Worm (Caenorhabditis elegans) whole organism, L1 larva: ENCODE measurements around the gene his-40.

Experiments used
- C04F5.9 ChIP-seq: sonication (generic microtip); optimal IDR thresholded peaks from 2 replicates; lab custom pipeline; 2016; ENCODE audit warnings: missing genetic modification characterization, missing compliant biosample characterization
- C16A3.4 ChIP-seq: fragments of 150-350 bp; optimal IDR thresholded peaks from 2 replicates; lab custom pipeline; 2014; ENCODE audit warnings: missing biosample characterization, missing genetic modification characterization
- C34B4.2 ChIP-seq: sonication (generic microtip); optimal IDR thresholded peaks from 2 replicates; lab custom pipeline; 2017; ENCODE audit warnings: mild to moderate bottlenecking, missing genetic modification characterization, missing compliant biosample characterization
- F16B12.6 ChIP-seq: fragments of 150-350 bp; optimal IDR thresholded peaks from 2 replicates; lab custom pipeline; 2014; ENCODE audit warnings: missing biosample characterization, missing genetic modification characterization
- aha-1 ChIP-seq: fragments of 150-350 bp; optimal IDR thresholded peaks from 2 replicates; lab custom pipeline; 2014; ENCODE audit warnings: missing biosample characterization, missing genetic modification characterization
- ama-1 ChIP-seq: fragments of 150-350 bp; optimal IDR thresholded peaks from 2 replicates; lab custom pipeline; 2014
- blmp-1 ChIP-seq: fragments of 150-350 bp; optimal IDR thresholded peaks from 2 replicates; lab custom pipeline; 2014; ENCODE audit warnings: missing biosample characterization, missing genetic modification characterization
- ceh-63 ChIP-seq: fragments of 200-800 bp; sonication (Bioruptor generic); optimal IDR thresholded peaks from 2 replicates; lab custom pipeline; 2018; ENCODE audit warnings: mild to moderate bottlenecking, missing genetic modification characterization, missing compliant biosample characterization
- ceh-8 ChIP-seq: fragments of 200-800 bp; sonication (Bioruptor generic); optimal IDR thresholded peaks from 2 replicates; lab custom pipeline; 2018; ENCODE audit warnings: mild to moderate bottlenecking, missing genetic modification characterization, moderate library complexity, missing compliant biosample characterization
- ces-1 ChIP-seq: fragments of 150-350 bp; optimal IDR thresholded peaks from 2 replicates; lab custom pipeline; 2014; ENCODE audit warnings: missing biosample characterization, missing genetic modification reagents, missing genetic modification characterization
- dpl-1 ChIP-seq, 3 experiments: fragments of 150-350 bp in 2 of 3; sonication (generic microtip) in 1 of 3; optimal IDR thresholded peaks; 2 replicates each; lab custom pipeline; 2014 to 2017; ENCODE audit warnings: missing biosample characterization in 3 of 3, missing genetic modification characterization in 3 of 3, missing genetic modification reagents in 3 of 3
- dsc-1 ChIP-seq: sonication (generic microtip); optimal IDR thresholded peaks from 2 replicates; lab custom pipeline; 2016; ENCODE audit warnings: mild to moderate bottlenecking, missing genetic modification characterization, missing compliant biosample characterization
- efl-1 ChIP-seq, 4 experiments: fragments of 150-350 bp; optimal IDR thresholded peaks in 3 of 4; peaks in 1 of 4; 1 replicate in 1 of 4; 2 replicates in 3 of 4; lab custom pipeline; 2014; ENCODE audit warnings: missing biosample characterization in 2 of 4, missing genetic modification characterization in 2 of 4, missing genetic modification reagents in 2 of 4
- efl-3 ChIP-seq: fragments of 200-800 bp; sonication (Bioruptor generic); optimal IDR thresholded peaks from 2 replicates; lab custom pipeline; 2018; ENCODE audit warnings: mild to moderate bottlenecking, missing genetic modification characterization, missing compliant biosample characterization
- egl-13 ChIP-seq: sonication (generic microtip); optimal IDR thresholded peaks from 2 replicates; lab custom pipeline; 2016; ENCODE audit warnings: missing genotype, missing genetic modification reagents, missing genetic modification characterization, missing compliant biosample characterization
- elt-2 ChIP-seq: sonication (generic microtip); optimal IDR thresholded peaks from 2 replicates; lab custom pipeline; 2016; ENCODE audit warnings: missing genetic modification characterization, mild to moderate bottlenecking, inconsistent platforms, missing compliant biosample characterization, missing genetic modification reagents
- fkh-10 ChIP-seq: sonication (generic microtip); optimal IDR thresholded peaks from 2 replicates; lab custom pipeline; 2017; ENCODE audit warnings: missing biosample characterization, missing genetic modification reagents, missing genetic modification characterization
- fos-1 ChIP-seq: fragments of 150-350 bp; optimal IDR thresholded peaks from 2 replicates; lab custom pipeline; 2014; ENCODE audit warnings: missing biosample characterization, missing genetic modification characterization
- hlh-17 ChIP-seq: fragments of 200-800 bp; sonication (Bioruptor generic); optimal IDR thresholded peaks from 2 replicates; lab custom pipeline; 2018; ENCODE audit warnings: missing genetic modification characterization, mild to moderate bottlenecking, missing compliant biosample characterization, moderate library complexity, borderline replicate concordance
- hpl-2 ChIP-seq: fragments of 150-350 bp; optimal IDR thresholded peaks from 2 replicates; lab custom pipeline; 2014; ENCODE audit warnings: missing biosample characterization, missing genetic modification reagents, missing genetic modification characterization
- lin-13 ChIP-seq: fragments of 150-350 bp; optimal IDR thresholded peaks from 2 replicates; lab custom pipeline; 2014; ENCODE audit warnings: missing biosample characterization, missing genetic modification reagents, missing genetic modification characterization
- lin-15B ChIP-seq: fragments of 150-350 bp; sonication (generic microtip); optimal IDR thresholded peaks from 3 replicates; lab custom pipeline; 2014; ENCODE audit warnings: missing biosample characterization, missing genetic modification characterization
- lin-39 ChIP-seq: fragments of 150-350 bp; optimal IDR thresholded peaks from 2 replicates; lab custom pipeline; 2014; ENCODE audit warnings: missing biosample characterization, missing genetic modification reagents, missing genetic modification characterization
- mab-9 ChIP-seq: fragments of 200-800 bp; sonication (Bioruptor generic); IDR thresholded peaks from 2 replicates; pipeline ENCODE4 v1.3.6; 2022; ENCODE audit warnings: missing genetic modification reagents, missing genetic modification characterization, missing compliant biosample characterization
- mdl-1 ChIP-seq, 2 experiments: fragments of 150-350 bp; optimal IDR thresholded peaks; 2 replicates each; lab custom pipeline; 2014 to 2017; ENCODE audit warnings: missing biosample characterization in 2 of 2, missing genetic modification characterization in 2 of 2, inconsistent platforms in 1 of 2
- mep-1 ChIP-seq: fragments of 150-350 bp; optimal IDR thresholded peaks from 2 replicates; lab custom pipeline; 2014; ENCODE audit warnings: missing biosample characterization, missing genetic modification characterization
- nhr-19 ChIP-seq: fragments of 200-800 bp; sonication (Bioruptor generic); conservative IDR thresholded peaks from 2 replicates; pipeline ENCODE4 v1.3.6; 2022; ENCODE audit warnings: missing genetic modification characterization, missing compliant biosample characterization
- nhr-237 ChIP-seq: fragments of 150-350 bp; optimal IDR thresholded peaks from 2 replicates; lab custom pipeline; 2014; ENCODE audit warnings: missing biosample characterization, missing genetic modification characterization
- nhr-28 ChIP-seq: fragments of 150-350 bp; optimal IDR thresholded peaks from 2 replicates; lab custom pipeline; 2014; ENCODE audit warnings: missing biosample characterization, missing genetic modification characterization
- nhr-71 ChIP-seq: sonication (generic microtip); optimal IDR thresholded peaks from 2 replicates; lab custom pipeline; 2016; ENCODE audit warnings: mild to moderate bottlenecking, missing genetic modification characterization, moderate library complexity, missing compliant biosample characterization
- nhr-85 ChIP-seq: sonication (generic microtip); peaks from one replicate; lab custom pipeline; 2016; ENCODE audit warnings: missing genetic modification characterization, inconsistent platforms, missing compliant biosample characterization
- nhr-90 ChIP-seq: sonication (generic microtip); optimal IDR thresholded peaks from 2 replicates; lab custom pipeline; 2016; ENCODE audit warnings: mild to moderate bottlenecking, missing genetic modification characterization, missing compliant biosample characterization; ENCODE audit not compliant: poor library complexity
- rnt-1 ChIP-seq: sonication (generic microtip); optimal IDR thresholded peaks from 2 replicates; lab custom pipeline; 2016; ENCODE audit warnings: mild to moderate bottlenecking, missing genetic modification characterization, moderate library complexity, missing compliant biosample characterization
- skn-1 ChIP-seq: fragments of 150-350 bp; optimal IDR thresholded peaks from 2 replicates; lab custom pipeline; 2014; ENCODE audit warnings: missing biosample characterization, missing genetic modification characterization
- snpc-4 ChIP-seq: fragments of 150-350 bp; optimal IDR thresholded peaks from 2 replicates; lab custom pipeline; 2014; ENCODE audit warnings: missing biosample characterization, missing genetic modification characterization
- sox-4 ChIP-seq: sonication (generic microtip); optimal IDR thresholded peaks from 2 replicates; lab custom pipeline; 2016; ENCODE audit warnings: missing genetic modification characterization, missing compliant biosample characterization
- swsn-7 ChIP-seq: sonication (generic microtip); optimal IDR thresholded peaks from 2 replicates; lab custom pipeline; 2016; ENCODE audit warnings: missing genetic modification characterization, missing compliant biosample characterization
- tbx-2 ChIP-seq: sonication (generic microtip); optimal IDR thresholded peaks from 2 replicates; lab custom pipeline; 2016; ENCODE audit warnings: missing genetic modification characterization, missing compliant biosample characterization
- unc-130 ChIP-seq: fragments of 150-350 bp; optimal IDR thresholded peaks from 2 replicates; lab custom pipeline; 2017; ENCODE audit warnings: missing biosample characterization, missing genetic modification characterization, inconsistent platforms
- xbp-1 ChIP-seq: sonication (generic microtip); optimal IDR thresholded peaks from 2 replicates; lab custom pipeline; 2016; ENCODE audit warnings: missing genetic modification characterization, missing compliant biosample characterization
- ztf-11 ChIP-seq, 2 experiments: sonication (generic microtip); optimal IDR thresholded peaks; 2 replicates each; lab custom pipeline; 2016 to 2017; ENCODE audit warnings: missing genetic modification characterization in 2 of 2, missing biosample characterization in 1 of 2, missing compliant biosample characterization in 1 of 2
- ztf-4 ChIP-seq: fragments of 150-350 bp; optimal IDR thresholded peaks from 2 replicates; lab custom pipeline; 2014; ENCODE audit warnings: missing biosample characterization, missing genetic modification characterization

The his-40 gene

DNA sequence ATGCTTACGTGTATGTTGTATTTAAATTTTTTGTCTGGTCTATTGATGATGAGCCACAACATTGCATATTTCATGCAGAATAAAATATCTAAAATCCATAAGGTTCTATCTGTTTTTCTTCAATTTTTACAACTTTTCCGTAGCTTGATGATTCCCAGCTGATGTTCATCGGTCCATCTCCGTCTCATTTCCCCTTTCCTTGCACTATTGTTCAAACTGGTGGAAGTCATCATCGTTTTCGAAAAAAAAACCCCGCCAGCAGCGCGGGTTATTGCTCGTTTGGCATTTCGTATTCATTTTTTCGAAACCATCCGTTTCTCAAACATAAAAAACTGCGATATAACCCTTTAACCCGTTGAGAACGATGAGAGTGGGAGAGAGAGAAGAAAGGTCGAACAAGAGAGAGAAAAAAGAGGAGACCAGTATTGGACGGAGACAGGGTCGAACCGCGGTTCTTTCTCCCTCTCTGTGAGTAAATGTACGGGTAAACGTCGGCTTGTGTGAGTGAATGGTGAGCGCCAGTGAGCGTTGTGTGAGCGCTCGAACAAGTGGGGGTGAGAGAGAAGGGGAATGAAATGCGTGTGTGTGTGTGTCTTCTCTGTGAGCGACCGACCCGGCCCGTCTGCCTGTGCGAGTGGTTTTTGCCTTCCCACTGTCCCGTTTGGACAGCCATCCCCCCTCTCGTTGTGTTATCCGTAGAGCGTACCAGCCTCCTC, 45.2 kb upstream of the his-40 start (continued):
- peak; percentile 87 for TF ChIP-seq xbp-1 (tag; lab: Kevin White, UChicago)
- TF ChIP-seq mep-1 = peak; percentile 82
- peak; percentile 5 for TF ChIP-seq aha-1 (tag; lab: Kevin White, UChicago)
- peak; percentile 48 for TF ChIP-seq blmp-1
- peak; percentile 78 for TF ChIP-seq fkh-10 (GFP tag; lab: Kevin White, UChicago)
- peak; percentile 38 for TF ChIP-seq elt-2 (tag; lab: Kevin White, UChicago)
- TF ChIP-seq egl-13 (tag; lab: Kevin White, UChicago) = peak; percentile 62
- no peak for TF ChIP-seq ces-1
- peak; percentile 66 for TF ChIP-seq nhr-237 (tag; lab: Kevin White, UChicago)
- peak; percentile 16 for TF ChIP-seq unc-130 (tag; lab: Kevin White, UChicago)
- peak; percentile 53 for TF ChIP-seq fos-1 (tag; lab: Kevin White, UChicago)
- peak; percentile 79 for TF ChIP-seq dsc-1
- TF ChIP-seq lin-15B (tag; lab: Kevin White, UChicago) = peak; percentile 57
- no peak for TF ChIP-seq nhr-28
- TF ChIP-seq mdl-1 (tag; optimal IDR thresholded peaks at IDR 0.05; lab: Kevin White, UChicago) = peak in 1 of 2 experiments; percentile 85
- peak; percentile 77 for TF ChIP-seq nhr-19
- TF ChIP-seq lin-39 (tag; lab: Kevin White, UChicago) = no peak
- TF ChIP-seq ama-1 (lab: Kevin White, UChicago) = no peak
- TF ChIP-seq ztf-4 (tag; lab: Kevin White, UChicago) = peak; percentile 65
- TF ChIP-seq snpc-4 (tag; lab: Kevin White, UChicago) = peak; percentile 40
- TF ChIP-seq swsn-7 (tag; lab: Kevin White, UChicago) = peak; percentile 88
- TF ChIP-seq C34B4.2 (tag; lab: Kevin White, UChicago) = no peak
- peak; percentile 69 for TF ChIP-seq rnt-1
- peak; percentile 89 for TF ChIP-seq nhr-85 (tag; lab: Kevin White, UChicago)
- TF ChIP-seq ceh-63 (GFP tag; lab: Kevin White, UChicago) = no peak
- TF ChIP-seq hpl-2 (GFP tag; lab: Kevin White, UChicago) = no peak
- TF ChIP-seq hlh-17 (GFP tag; lab: Kevin White, UChicago) = no peak
- TF ChIP-seq efl-1 (optimal IDR thresholded peaks at IDR 0.05; lab: Kevin White, UChicago) = peak; percentile 53 to 56
- TF ChIP-seq efl-1 (GFP tag; optimal IDR thresholded peaks at IDR 0.05 in 1 of 2; lab: Kevin White, UChicago) = peak in 1 of 2 experiments; percentile 94
- peak; percentile 91 for TF ChIP-seq nhr-71 (tag; lab: Kevin White, UChicago)
- TF ChIP-seq nhr-90 (tag; lab: Kevin White, UChicago) = peak; percentile 78
- TF ChIP-seq C16A3.4 (tag; lab: Kevin White, UChicago) = peak; percentile 93
- no peak for TF ChIP-seq efl-3
- TF ChIP-seq mab-9 (GFP tag; lab: Robert Waterston, UW) = peak; percentile 55
- TF ChIP-seq sox-4 = no peak
- peak; percentile 20 for TF ChIP-seq skn-1 (tag; lab: Kevin White, UChicago)
- peak; percentile 65 for TF ChIP-seq ceh-8 (GFP tag; lab: Kevin White, UChicago)
- TF ChIP-seq tbx-2 = peak; percentile 87
- peak; percentile 25 to 47 (median 37) for TF ChIP-seq dpl-1 (GFP tag; optimal IDR thresholded peaks at IDR 0.05; lab: Kevin White, UChicago)
- peak; percentile 84 for TF ChIP-seq lin-13
- TF ChIP-seq ztf-11 (tag; optimal IDR thresholded peaks at IDR 0.05; lab: Kevin White, UChicago) = peak in 1 of 2 experiments; percentile 59
- TF ChIP-seq F16B12.6 (tag; lab: Kevin White, UChicago) = peak; percentile 37
- peak; percentile 9 for TF ChIP-seq C04F5.9 (tag; lab: Kevin White, UChicago)
- TF ChIP-seq, all 84 proteins: peak for 52
